Fruit fly (Drosophila melanogaster): ENCODE measurements around the gene CG11768.

Gene CG11768

DNA sequence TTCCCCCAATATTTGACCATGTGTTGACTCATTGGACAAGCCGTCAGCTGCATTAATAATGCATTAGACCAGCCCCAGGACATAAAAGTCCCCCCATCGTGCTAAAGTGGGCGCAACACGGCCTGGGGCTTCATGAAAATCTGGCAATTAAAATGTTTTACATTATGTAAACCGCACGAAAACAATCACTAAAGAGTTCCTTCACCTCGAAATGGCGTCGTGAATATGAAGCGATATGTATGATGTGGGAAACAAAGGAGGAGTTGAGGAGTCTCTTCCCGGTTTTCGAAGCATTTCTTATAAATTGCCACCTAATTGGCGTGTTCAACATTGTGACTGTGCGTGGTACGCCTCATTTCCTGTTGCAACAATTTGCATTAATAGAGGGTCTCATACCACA lies 25.3 kb downstream of the CG11768 start:
- TF ChIP-seq EcR (GFP tag; optimal IDR thresholded peaks at IDR 0.05), result peak in 1 of 2 experiments; percentile 69
- TF ChIP-seq psq (optimal IDR thresholded peaks at IDR 0.05), result no peak

DNA sequence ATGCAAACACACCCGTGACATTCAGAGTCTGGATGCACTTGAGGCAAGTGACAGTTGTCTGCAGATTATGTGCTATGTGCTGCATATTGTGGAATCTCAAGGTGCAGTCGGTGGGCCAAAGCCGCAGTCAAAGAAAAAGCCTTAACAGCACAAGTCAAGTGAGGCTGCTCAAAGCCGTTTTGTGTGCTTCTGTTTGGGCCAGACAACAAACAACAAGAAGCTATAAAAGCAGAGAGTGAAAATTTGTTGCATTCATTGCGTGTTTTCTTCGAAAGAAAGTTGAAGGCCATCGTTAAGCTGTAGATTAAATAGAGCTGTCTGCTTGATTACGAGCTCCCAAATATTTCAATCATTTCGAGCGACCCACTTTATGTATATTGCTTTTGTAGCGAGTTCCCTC lies 26.1 kb downstream of the CG11768 start:
- TF ChIP-seq EcR (GFP tag; optimal IDR thresholded peaks at IDR 0.05) (no peak), pan (optimal IDR thresholded peaks at IDR 0.05) (no peak), Dll (optimal IDR thresholded peaks at IDR 0.05) (no peak), psq (optimal IDR thresholded peaks at IDR 0.05) (no peak), CG8478 (optimal IDR thresholded peaks at IDR 0.05) (no peak), usp (GFP tag; optimal IDR thresholded peaks at IDR 0.05) (no peak)

DNA sequence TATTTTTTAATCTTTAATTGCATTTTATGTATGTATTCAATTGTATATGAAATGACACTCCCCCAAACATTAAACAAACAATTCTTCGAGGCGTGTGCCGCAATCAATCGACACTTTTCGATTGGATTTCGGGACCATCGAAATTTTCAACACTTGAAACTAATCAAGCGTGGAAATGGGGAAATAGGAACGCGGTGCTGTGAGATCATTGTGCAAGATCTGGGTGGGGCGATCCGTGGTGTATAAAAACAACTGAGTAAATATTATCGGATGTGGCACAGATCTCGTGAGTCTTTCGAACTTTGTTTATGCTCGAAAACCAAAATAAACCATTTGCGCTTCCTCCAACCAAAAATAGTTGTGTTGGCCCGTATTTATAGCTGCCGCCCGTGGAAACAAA lies 26.8 kb downstream of the CG11768 start:
- no peak for TF ChIP-seq usp (GFP tag; optimal IDR thresholded peaks at IDR 0.05)
- TF ChIP-seq EcR (GFP tag; optimal IDR thresholded peaks at IDR 0.05), result no peak
- no peak for TF ChIP-seq psq (optimal IDR thresholded peaks at IDR 0.05)
- no peak for TF ChIP-seq CG8478 (optimal IDR thresholded peaks at IDR 0.05)
- no peak for TF ChIP-seq Dll (optimal IDR thresholded peaks at IDR 0.05)
- no peak for TF ChIP-seq pan (optimal IDR thresholded peaks at IDR 0.05)

DNA sequence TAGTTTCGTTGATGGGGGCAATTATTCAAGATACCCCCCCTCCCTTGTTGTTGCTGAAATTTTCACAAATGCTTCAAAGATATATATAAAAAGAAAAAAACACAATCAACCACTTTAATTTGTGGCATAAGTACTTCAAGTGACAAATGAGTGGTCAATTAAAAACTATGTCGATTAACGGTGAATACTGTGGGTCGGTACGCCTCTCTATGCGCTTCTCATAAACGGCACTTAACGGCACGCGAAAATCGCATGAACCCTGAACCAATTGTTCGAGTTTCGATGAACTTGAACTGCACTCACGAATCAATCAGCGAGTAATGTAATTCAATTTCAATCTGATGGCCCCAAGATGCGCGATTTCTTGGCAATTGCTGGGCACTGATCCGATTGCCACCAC lies 27.9 kb downstream of the CG11768 start:
- no peak for TF ChIP-seq psq (optimal IDR thresholded peaks at IDR 0.05)

DNA sequence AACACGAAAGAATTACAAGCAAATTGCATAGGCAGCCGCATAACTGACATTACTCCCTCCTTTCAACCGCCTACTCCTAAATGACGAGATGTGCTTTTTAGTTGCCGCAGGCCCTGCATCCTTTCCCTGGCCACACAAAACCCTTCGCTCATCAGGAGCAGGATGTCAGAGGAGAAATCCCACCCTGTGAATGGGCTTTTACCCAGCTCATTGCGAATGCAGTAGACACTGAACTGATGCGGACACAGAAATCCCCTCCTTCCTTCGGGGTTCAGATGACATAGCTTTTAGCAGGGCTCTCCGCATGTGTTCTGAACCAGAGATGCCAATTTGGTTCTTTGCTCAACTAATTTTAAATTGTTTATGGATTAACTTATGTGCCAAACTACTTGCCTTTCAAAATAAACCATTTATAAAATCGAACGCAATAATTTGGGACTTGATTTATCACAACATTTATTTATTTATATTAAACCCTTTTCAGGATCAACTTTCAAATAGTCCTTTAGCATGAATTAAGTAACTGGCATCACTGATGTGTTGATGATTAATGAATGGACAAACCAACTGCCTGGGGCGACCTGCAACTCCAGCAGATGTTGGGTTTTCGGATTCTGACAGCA lies 28.7 kb downstream of the CG11768 start:
- no peak for TF ChIP-seq Dll (optimal IDR thresholded peaks at IDR 0.05)
- no peak for TF ChIP-seq usp (GFP tag; optimal IDR thresholded peaks at IDR 0.05)
- TF ChIP-seq EcR (GFP tag; optimal IDR thresholded peaks at IDR 0.05), result no peak
- TF ChIP-seq CG8478 (optimal IDR thresholded peaks at IDR 0.05), result no peak
- no peak for TF ChIP-seq pan (optimal IDR thresholded peaks at IDR 0.05)
- no peak for TF ChIP-seq psq (optimal IDR thresholded peaks at IDR 0.05)

DNA sequence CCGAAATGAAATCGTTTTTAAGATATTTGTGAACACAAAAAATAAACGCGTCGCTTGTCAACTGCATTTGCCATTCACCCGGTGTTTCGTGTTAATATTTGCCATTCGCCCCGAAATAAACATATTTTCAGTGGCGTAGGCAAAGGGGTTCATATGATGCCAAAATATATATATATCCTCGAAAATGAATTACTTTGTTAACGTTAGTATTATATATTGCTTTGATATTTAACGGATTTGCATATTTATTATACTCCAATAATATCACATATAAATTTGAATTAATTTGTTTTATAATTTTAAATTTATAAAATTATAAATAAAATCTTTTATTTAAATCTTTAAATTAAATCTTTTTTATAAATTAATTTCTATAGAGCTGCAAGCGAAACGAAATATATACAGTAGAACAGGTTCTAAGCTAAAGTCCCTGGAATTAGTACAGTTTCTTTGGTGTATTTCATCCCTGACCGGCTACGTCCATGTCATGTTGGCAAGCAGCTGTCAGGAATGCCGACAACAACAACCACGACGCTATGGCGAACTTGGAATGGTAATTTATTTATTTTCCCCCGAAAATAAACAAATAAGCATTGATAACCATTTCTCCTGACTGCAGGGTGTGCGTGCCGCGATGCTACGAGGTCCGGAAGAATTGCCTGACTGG lies 36.3 kb downstream of the CG11768 start, which contains the start of the genes M1BP and CG8202:
Gene M1BP (minus strand): TSS at position 102 of the 667 bp plus-strand sequence.
Gene CG8202 (plus strand): TSS at position 495 of the 667 bp plus-strand sequence.
- TF ChIP-seq psq (optimal IDR thresholded peaks at IDR 0.05), result no peak
- no peak for TF ChIP-seq Dll (optimal IDR thresholded peaks at IDR 0.05)
- TF ChIP-seq pan (optimal IDR thresholded peaks at IDR 0.05), result no peak
- TF ChIP-seq CG8478 (optimal IDR thresholded peaks at IDR 0.05), result no peak

DNA sequence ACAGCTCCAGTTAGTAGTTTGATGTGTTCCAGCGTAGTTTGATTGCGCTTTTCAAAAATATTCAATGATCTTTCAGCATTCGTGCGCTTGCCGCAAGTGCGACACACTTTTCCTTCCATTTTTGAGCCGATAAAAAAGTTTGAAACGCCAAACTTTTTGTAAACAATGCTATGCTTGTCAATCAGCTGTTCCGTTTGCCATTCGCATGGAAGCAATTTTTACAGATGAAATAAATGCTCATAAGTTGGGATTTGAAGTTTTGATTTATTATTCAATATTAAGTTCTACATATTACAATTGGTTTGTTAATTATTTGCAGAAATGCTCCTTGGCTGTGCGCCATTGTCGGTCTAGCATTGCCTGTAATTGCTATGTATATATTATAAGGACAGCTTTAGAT lies 38.5 kb downstream of the CG11768 start, which contains the start of gene ranshi:
Gene ranshi (minus strand): TSS at position 152 of the 400 bp plus-strand sequence.
- TF ChIP-seq usp (GFP tag; optimal IDR thresholded peaks at IDR 0.05) (no peak), Dll (optimal IDR thresholded peaks at IDR 0.05) (no peak), CG8478 (optimal IDR thresholded peaks at IDR 0.05) (no peak), psq (optimal IDR thresholded peaks at IDR 0.05) (no peak), pan (optimal IDR thresholded peaks at IDR 0.05) (no peak), EcR (GFP tag; optimal IDR thresholded peaks at IDR 0.05) (no peak)

DNA sequence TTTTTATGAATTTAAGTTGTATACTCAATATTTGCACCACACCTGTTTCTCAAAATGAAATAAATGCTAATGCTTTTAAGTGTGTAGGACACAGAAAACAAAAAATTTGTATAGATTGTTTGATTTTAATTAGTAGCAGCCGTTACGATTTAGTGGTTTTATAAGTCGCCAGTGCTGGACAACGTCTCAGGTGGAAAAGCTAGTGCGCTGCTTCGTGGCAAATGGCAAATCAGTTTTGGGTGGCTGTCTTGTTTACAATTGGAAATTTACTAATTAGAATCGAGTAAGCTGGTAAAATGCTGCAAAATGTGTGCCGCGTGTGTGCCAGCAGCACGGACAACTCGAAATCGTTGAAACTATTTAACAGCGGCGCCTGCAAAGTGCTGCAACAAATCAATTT lies 41.4 kb downstream of the CG11768 start, which contains the start of gene CG8159:
Gene CG8159 (plus strand): TSS at position 223 of the 400 bp plus-strand sequence.
- TF ChIP-seq Dll (optimal IDR thresholded peaks at IDR 0.05) (no peak), psq (optimal IDR thresholded peaks at IDR 0.05) (no peak), EcR (GFP tag; optimal IDR thresholded peaks at IDR 0.05) (no peak), usp (GFP tag; optimal IDR thresholded peaks at IDR 0.05) (no peak), pan (optimal IDR thresholded peaks at IDR 0.05) (no peak), CG8478 (optimal IDR thresholded peaks at IDR 0.05) (no peak)

DNA sequence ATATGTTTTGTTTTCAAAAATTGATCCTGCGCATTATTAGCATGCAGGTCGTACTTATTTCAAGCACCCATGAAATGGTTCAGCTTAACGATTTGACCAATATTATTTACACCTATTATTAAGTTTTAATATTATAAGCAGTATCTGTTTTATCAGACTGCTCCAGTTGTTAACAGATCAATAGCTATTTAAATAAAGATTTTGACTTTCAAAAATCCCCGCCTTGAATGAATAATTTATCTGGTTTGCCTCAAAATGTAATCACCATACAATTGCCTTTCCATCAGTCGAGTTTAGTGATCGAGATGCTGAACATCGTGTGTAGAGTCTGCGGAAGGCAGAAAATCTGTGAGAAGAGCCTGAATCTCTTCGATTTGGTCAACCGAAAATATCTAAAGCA lies 42.8 kb downstream of the CG11768 start, which contains the start of gene ouib:
Gene ouib (plus strand): TSS at position 301 of the 400 bp plus-strand sequence.
- TF ChIP-seq usp (GFP tag; optimal IDR thresholded peaks at IDR 0.05) (no peak), Dll (optimal IDR thresholded peaks at IDR 0.05) (no peak), psq (optimal IDR thresholded peaks at IDR 0.05) (no peak), EcR (GFP tag; optimal IDR thresholded peaks at IDR 0.05) (no peak), CG8478 (optimal IDR thresholded peaks at IDR 0.05) (no peak), pan (optimal IDR thresholded peaks at IDR 0.05) (no peak)

DNA sequence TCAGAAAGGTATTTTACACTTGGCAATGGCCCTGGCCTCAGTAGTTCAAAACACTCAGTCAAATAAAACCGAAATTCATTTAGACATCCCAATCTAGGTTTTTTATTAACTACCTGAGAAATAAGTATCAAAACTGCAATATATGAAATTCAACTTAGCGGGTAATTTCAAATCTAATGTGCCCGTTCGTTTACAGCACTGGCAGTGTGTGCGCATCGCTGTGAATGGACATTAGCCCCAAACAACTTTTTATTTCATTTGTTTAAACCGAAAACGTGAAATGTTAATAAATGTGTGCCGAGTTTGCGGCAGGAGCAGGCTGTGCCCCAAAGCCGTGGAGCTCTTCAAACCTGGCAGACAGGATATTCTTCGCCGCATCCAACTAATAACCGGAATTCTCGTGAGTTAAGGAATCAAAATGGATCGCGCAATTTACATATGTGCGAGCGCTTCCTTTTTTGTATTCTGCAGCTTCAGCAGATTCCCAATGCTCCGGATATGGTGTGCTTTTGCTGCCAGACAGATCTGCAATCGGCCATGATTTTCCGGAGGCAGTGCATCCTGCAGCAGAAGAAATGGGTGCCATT lies 44.9 kb downstream of the CG11768 start, which contains the start of gene nom:
Gene nom (plus strand): TSS at position 213 of the 587 bp plus-strand sequence.
- TF ChIP-seq psq (optimal IDR thresholded peaks at IDR 0.05) (no peak), EcR (GFP tag; optimal IDR thresholded peaks at IDR 0.05) (no peak), Dll (optimal IDR thresholded peaks at IDR 0.05) (no peak), usp (GFP tag; optimal IDR thresholded peaks at IDR 0.05) (no peak), pan (optimal IDR thresholded peaks at IDR 0.05) (no peak), CG8478 (optimal IDR thresholded peaks at IDR 0.05) (no peak)

DNA sequence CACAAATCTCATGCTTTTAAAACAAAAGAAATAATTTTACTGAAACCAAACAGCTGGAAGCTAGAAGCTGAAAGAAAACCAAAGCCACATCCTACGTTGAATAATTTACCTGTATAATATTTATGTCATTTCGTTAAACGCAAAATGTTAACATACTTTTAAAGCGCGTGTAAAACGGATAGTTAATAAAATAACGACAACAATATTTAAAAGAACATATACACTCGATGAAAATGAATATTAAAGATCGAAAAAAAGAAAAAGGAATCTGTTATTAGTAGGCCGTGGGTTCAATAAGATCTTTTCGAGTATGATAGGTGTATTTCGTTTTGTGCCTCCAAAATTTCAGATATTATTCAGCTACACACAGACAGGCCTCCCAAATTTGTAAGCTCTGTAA lies 46.9 kb downstream of the CG11768 start, which contains the start of gene CG8136:
Gene CG8136 (plus strand): TSS at position 301 of the 400 bp plus-strand sequence.
- TF ChIP-seq pan (optimal IDR thresholded peaks at IDR 0.05) (no peak), psq (optimal IDR thresholded peaks at IDR 0.05) (no peak), Dll (optimal IDR thresholded peaks at IDR 0.05) (no peak), CG8478 (optimal IDR thresholded peaks at IDR 0.05) (no peak), EcR (GFP tag; optimal IDR thresholded peaks at IDR 0.05) (no peak), usp (GFP tag; optimal IDR thresholded peaks at IDR 0.05) (no peak)

DNA sequence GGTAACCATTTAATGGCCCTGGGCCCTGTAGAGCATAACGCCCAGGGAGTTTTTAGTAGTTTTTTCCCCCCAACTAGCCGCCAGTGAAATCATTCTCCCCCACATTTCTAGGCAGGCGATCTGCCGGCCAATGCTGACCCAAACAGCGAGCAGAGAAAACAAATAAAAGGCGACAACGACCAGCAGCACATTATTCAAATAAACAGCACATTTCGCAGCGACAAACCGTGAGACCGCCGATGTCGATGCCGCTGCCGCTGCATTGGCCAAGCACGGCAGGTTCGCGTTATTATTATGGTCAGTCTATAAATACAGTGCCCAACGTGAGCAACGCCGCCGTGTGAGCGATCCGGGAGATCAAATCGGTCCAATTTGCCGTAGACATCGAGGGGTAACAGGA lies 49.1 kb downstream of the CG11768 start, which contains the start of gene CG11760:
Gene CG11760 (plus strand): TSS at position 301 of the 400 bp plus-strand sequence.
- no peak for TF ChIP-seq usp (GFP tag; optimal IDR thresholded peaks at IDR 0.05)
- TF ChIP-seq pan (optimal IDR thresholded peaks at IDR 0.05), result no peak
- TF ChIP-seq Dll (optimal IDR thresholded peaks at IDR 0.05), result no peak

All from whole organism.